Worm (Caenorhabditis elegans): ENCODE results near the gene mrpl-40.

ce11 chrIII:114603-115002 is 27.2 kb downstream of the mrpl-40 start, which contains the start of gene C29F9.6:
- no peak for TF ChIP-seq jun-1 (tag; optimal IDR thresholded peaks at IDR 0.05)
- TF ChIP-seq snpc-4 (tag; optimal IDR thresholded peaks at IDR 0.05) = no peak
- TF ChIP-seq mep-1 (tag; optimal IDR thresholded peaks at IDR 0.05) = no peak

Data from whole organism, L1 larva.